Worm (Caenorhabditis elegans) whole organism, late embryonic: ENCODE measurements around the gene F54D5.5.

Experiments
- C08G9.2 ChIP-seq: sonication (generic microtip); optimal IDR thresholded peaks from 2 replicates; lab custom pipeline; 2016; ENCODE audit warnings: mild to moderate bottlenecking, missing genetic modification characterization, moderate library complexity, missing compliant biosample characterization
- C38D4.7 ChIP-seq: fragments of 200-800 bp; sonication (Bioruptor generic); optimal IDR thresholded peaks from 2 replicates; lab custom pipeline; 2018; ENCODE audit warnings: mild to moderate bottlenecking, missing genetic modification characterization, moderate library complexity, missing compliant biosample characterization
- F13H6.1 ChIP-seq: sonication (generic microtip); optimal IDR thresholded peaks from 2 replicates; lab custom pipeline; 2016; ENCODE audit warnings: missing genetic modification characterization, missing compliant biosample characterization
- T23F11.4 ChIP-seq: fragments of 200-800 bp; sonication (Bioruptor generic); optimal IDR thresholded peaks from 2 replicates; lab custom pipeline; 2018; ENCODE audit warnings: mild to moderate bottlenecking, missing genetic modification characterization, missing compliant biosample characterization
- Y22D7AL.16 ChIP-seq: sonication (generic microtip); optimal IDR thresholded peaks from 2 replicates; lab custom pipeline; 2016; ENCODE audit warnings: missing genetic modification characterization, missing compliant biosample characterization
- ahr-1 ChIP-seq: sonication (generic microtip); optimal IDR thresholded peaks from 2 replicates; lab custom pipeline; 2016; ENCODE audit warnings: missing genetic modification characterization, missing compliant biosample characterization
- ceh-14 ChIP-seq: sonication (generic microtip); optimal IDR thresholded peaks from 2 replicates; lab custom pipeline; 2016; ENCODE audit warnings: missing genotype, missing genetic modification characterization, missing compliant biosample characterization
- ceh-18 ChIP-seq: sonication (generic microtip); optimal IDR thresholded peaks from 2 replicates; lab custom pipeline; 2016; ENCODE audit warnings: missing genetic modification characterization, missing compliant biosample characterization
- ceh-2 ChIP-seq: sonication (generic microtip); optimal IDR thresholded peaks from 2 replicates; lab custom pipeline; 2016; ENCODE audit warnings: missing genotype, missing genetic modification characterization, missing compliant biosample characterization
- ceh-30 ChIP-seq: fragments of 150-350 bp; optimal IDR thresholded peaks from 2 replicates; lab custom pipeline; 2014; ENCODE audit warnings: missing biosample characterization, missing genetic modification characterization
- ceh-31 ChIP-seq: sonication (generic microtip); optimal IDR thresholded peaks from 2 replicates; lab custom pipeline; 2016; ENCODE audit warnings: missing genetic modification characterization, missing compliant biosample characterization
- ceh-48 ChIP-seq: sonication (generic microtip); optimal IDR thresholded peaks from 2 replicates; lab custom pipeline; 2016; ENCODE audit warnings: missing genetic modification characterization, inconsistent platforms, missing compliant biosample characterization
- ceh-6 ChIP-seq: fragments of 200-800 bp; sonication (Bioruptor generic); optimal IDR thresholded peaks from 2 replicates; lab custom pipeline; 2018; ENCODE audit warnings: mild to moderate bottlenecking, missing genetic modification characterization, missing compliant biosample characterization
- ceh-9 ChIP-seq: sonication (generic microtip); optimal IDR thresholded peaks from 2 replicates; lab custom pipeline; 2016; ENCODE audit warnings: mild to moderate bottlenecking, missing genetic modification characterization, inconsistent platforms, missing compliant biosample characterization
- dve-1 ChIP-seq: sonication (generic microtip); optimal IDR thresholded peaks from 2 replicates; lab custom pipeline; 2017; ENCODE audit warnings: antibody characterized with exemption, mild to moderate bottlenecking, missing genetic modification characterization, missing compliant biosample characterization
- elt-2 ChIP-seq: sonication (generic microtip); optimal IDR thresholded peaks from 2 replicates; lab custom pipeline; 2016; ENCODE audit warnings: missing genetic modification reagents, missing genetic modification characterization, missing compliant biosample characterization
- elt-4 ChIP-seq: sonication (generic microtip); optimal IDR thresholded peaks from 2 replicates; lab custom pipeline; 2016; ENCODE audit warnings: missing genetic modification characterization, missing compliant biosample characterization
- fax-1 ChIP-seq: sonication (generic microtip); optimal IDR thresholded peaks from 2 replicates; lab custom pipeline; 2016; ENCODE audit warnings: missing genotype, missing genetic modification characterization, missing compliant biosample characterization
- fkh-10 ChIP-seq: fragments of 150-350 bp; optimal IDR thresholded peaks from 2 replicates; lab custom pipeline; 2014; ENCODE audit warnings: missing biosample characterization, missing genetic modification reagents, missing genetic modification characterization
- fkh-6 ChIP-seq: sonication (generic microtip); optimal IDR thresholded peaks from 2 replicates; lab custom pipeline; 2016; ENCODE audit warnings: missing genetic modification characterization, missing compliant biosample characterization
- hlh-15 ChIP-seq: sonication (generic microtip); optimal IDR thresholded peaks from 2 replicates; lab custom pipeline; 2016; ENCODE audit warnings: missing genetic modification characterization, missing compliant biosample characterization
- hlh-30 ChIP-seq: sonication (generic microtip); optimal IDR thresholded peaks from 2 replicates; lab custom pipeline; 2017; ENCODE audit warnings: antibody characterized with exemption, missing genetic modification characterization, missing compliant biosample characterization; ENCODE audit not compliant: insufficient read depth
- hlh-8 ChIP-seq: sonication (generic microtip); optimal IDR thresholded peaks from 2 replicates; lab custom pipeline; 2016; ENCODE audit warnings: missing genotype, missing genetic modification characterization, missing compliant biosample characterization
- lim-6 ChIP-seq: sonication (generic microtip); optimal IDR thresholded peaks from 2 replicates; lab custom pipeline; 2016; ENCODE audit warnings: missing genetic modification characterization, missing compliant biosample characterization
- lin-11 ChIP-seq: fragments of 200-800 bp; sonication (Bioruptor generic); optimal IDR thresholded peaks from 2 replicates; lab custom pipeline; 2018; ENCODE audit warnings: mild to moderate bottlenecking, missing genetic modification characterization, missing compliant biosample characterization
- mec-3 ChIP-seq: sonication (generic microtip); optimal IDR thresholded peaks from 2 replicates; lab custom pipeline; 2016; ENCODE audit warnings: borderline replicate concordance, missing genetic modification characterization, missing compliant biosample characterization
- nfya-1 ChIP-seq: sonication (generic microtip); optimal IDR thresholded peaks from 2 replicates; lab custom pipeline; 2017; ENCODE audit warnings: missing genetic modification characterization, mild to moderate bottlenecking, missing compliant biosample characterization, antibody characterized with exemption, moderate library complexity
- pat-9 ChIP-seq: fragments of 200-800 bp; sonication (Bioruptor generic); optimal IDR thresholded peaks from 2 replicates; lab custom pipeline; 2018; ENCODE audit warnings: mild to moderate bottlenecking, missing genetic modification characterization, moderate library complexity, missing compliant biosample characterization
- sox-2 ChIP-seq: fragments of 200-800 bp; sonication (Bioruptor generic); IDR thresholded peaks from 2 replicates; pipeline ENCODE4 v1.3.6; 2022; ENCODE audit warnings: missing genetic modification reagents, missing genetic modification characterization, missing compliant biosample characterization
- syd-9 ChIP-seq: sonication (generic microtip); optimal IDR thresholded peaks from 2 replicates; lab custom pipeline; 2016; ENCODE audit warnings: mild to moderate bottlenecking, missing genetic modification characterization, moderate library complexity, missing compliant biosample characterization
- tbx-2 ChIP-seq: sonication (generic microtip); optimal IDR thresholded peaks from 2 replicates; lab custom pipeline; 2016; ENCODE audit warnings: missing genetic modification characterization, missing compliant biosample characterization
- unc-3 ChIP-seq, 2 experiments: fragments of 200-800 bp in 1 of 2; sonication (Bioruptor generic) in 1 of 2; sonication (generic microtip) in 1 of 2; conservative IDR thresholded peaks in 1 of 2; optimal IDR thresholded peaks in 1 of 2; 2 replicates each; pipeline versions ENCODE4 v1.3.6 to Lab custom; 2016 to 2022; ENCODE audit warnings: missing compliant biosample characterization in 2 of 2, missing genetic modification characterization in 2 of 2, missing genetic modification reagents in 1 of 2
- unc-55 ChIP-seq: sonication (generic microtip); optimal IDR thresholded peaks from 2 replicates; lab custom pipeline; 2017; ENCODE audit warnings: missing biosample characterization, missing genetic modification reagents, missing genetic modification characterization
- unc-86 ChIP-seq: sonication (generic microtip); optimal IDR thresholded peaks from 2 replicates; lab custom pipeline; 2016; ENCODE audit warnings: missing genetic modification characterization, missing compliant biosample characterization
- ztf-16 ChIP-seq: sonication (generic microtip); optimal IDR thresholded peaks from 2 replicates; lab custom pipeline; 2017; ENCODE audit warnings: missing genetic modification characterization, missing compliant biosample characterization

The F54D5.5 gene

ce11 chrII:11600711-11601110 is 33.9 kb upstream of the F54D5.5 start, which contains the start of gene F07A11.4:
TSS of gene F07A11.4 (plus strand) at chrII:11601011.
- TF ChIP-seq T23F11.4 (GFP tag; lab: Kevin White, UChicago) (no peak), unc-86 (no peak), fkh-6 (tag; lab: Kevin White, UChicago) (no peak), C08G9.2 (tag; lab: Kevin White, UChicago) (no peak), Y22D7AL.16 (tag; lab: Kevin White, UChicago) (no peak), ceh-30 (tag; lab: Kevin White, UChicago) (no peak), F13H6.1 (tag; lab: Kevin White, UChicago) (no peak), sox-2 (GFP tag; lab: Robert Waterston, UW) (no peak), ztf-16 (tag; lab: Kevin White, UChicago) (no peak), ceh-14 (tag; lab: Kevin White, UChicago) (no peak), lin-11 (tag; lab: Kevin White, UChicago) (no peak), lim-6 (tag; lab: Kevin White, UChicago) (no peak), unc-55 (GFP tag; lab: Kevin White, UChicago) (no peak), elt-4 (tag; lab: Kevin White, UChicago) (no peak), syd-9 (tag; lab: Kevin White, UChicago) (no peak), C38D4.7 (GFP tag; lab: Kevin White, UChicago) (no peak), mec-3 (no peak), hlh-15 (tag; lab: Kevin White, UChicago) (no peak)

- TF ChIP-seq elt-2 (tag; lab: Kevin White, UChicago), result peak; percentile 3
- TF ChIP-seq ceh-2 (tag; lab: Kevin White, UChicago), result no peak
- TF ChIP-seq pat-9 (tag; lab: Kevin White, UChicago), result no peak
- TF ChIP-seq unc-86, result no peak
Measured at ce11 chrII:11599751-11600150, 32.9 kb upstream of the F54D5.5 start, which contains the start of gene npp-5. TSS of gene npp-5 (minus strand) at chrII:11599809.

DNA sequence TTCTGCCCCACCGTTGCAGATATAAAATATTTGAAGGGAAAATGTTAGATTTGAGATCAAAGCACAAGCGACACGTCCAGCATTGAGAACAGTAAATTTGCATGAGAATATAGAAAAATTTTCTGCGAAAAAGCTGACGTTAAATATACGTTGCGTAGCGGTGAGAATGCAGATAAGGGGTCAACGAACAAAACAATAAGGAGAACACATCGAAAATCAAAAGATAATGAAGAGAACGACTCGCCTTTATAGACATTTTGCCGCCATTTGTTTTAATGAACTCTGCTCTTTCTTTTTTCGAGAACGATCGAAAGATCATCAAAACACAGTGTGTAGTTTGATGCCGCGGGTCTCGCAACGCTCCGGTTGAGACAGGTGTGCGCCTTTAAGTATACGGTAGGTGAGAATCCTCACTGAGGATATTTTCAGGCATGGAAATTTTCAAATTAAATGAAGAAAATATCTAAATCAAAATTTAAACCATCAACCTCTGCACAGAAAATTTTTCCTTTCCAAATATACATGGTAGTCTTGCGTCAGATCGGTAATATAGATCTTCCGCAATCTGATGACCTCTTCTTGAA is 29.4 kb upstream of the F54D5.5 start:
- TF ChIP-seq ceh-6 (GFP tag; lab: Kevin White, UChicago) (no peak), lim-6 (tag; lab: Kevin White, UChicago) (no peak), ceh-48 (tag; lab: Kevin White, UChicago) (no peak), elt-2 (tag; lab: Kevin White, UChicago) (peak; percentile 49)

- no peak for TF ChIP-seq fkh-10
- TF ChIP-seq hlh-8 (tag; lab: Kevin White, UChicago), result no peak
- TF ChIP-seq lim-6 (tag; lab: Kevin White, UChicago), result no peak
- TF ChIP-seq tbx-2 (tag; lab: Kevin White, UChicago), result peak; percentile 33
- TF ChIP-seq ceh-31 (tag; lab: Kevin White, UChicago), result peak; percentile 14
- TF ChIP-seq ztf-16 (tag; lab: Kevin White, UChicago), result no peak
- TF ChIP-seq nfya-1, result peak; percentile 15
- peak; percentile 16 for TF ChIP-seq hlh-30 (tag; lab: Kevin White, UChicago)
Measured at ce11 chrII:11595368-11595996, 28.7 kb upstream of the F54D5.5 start, which contains the start of gene gfat-1. TSS of gene gfat-1 (minus strand) at chrII:11595418.

DNA sequence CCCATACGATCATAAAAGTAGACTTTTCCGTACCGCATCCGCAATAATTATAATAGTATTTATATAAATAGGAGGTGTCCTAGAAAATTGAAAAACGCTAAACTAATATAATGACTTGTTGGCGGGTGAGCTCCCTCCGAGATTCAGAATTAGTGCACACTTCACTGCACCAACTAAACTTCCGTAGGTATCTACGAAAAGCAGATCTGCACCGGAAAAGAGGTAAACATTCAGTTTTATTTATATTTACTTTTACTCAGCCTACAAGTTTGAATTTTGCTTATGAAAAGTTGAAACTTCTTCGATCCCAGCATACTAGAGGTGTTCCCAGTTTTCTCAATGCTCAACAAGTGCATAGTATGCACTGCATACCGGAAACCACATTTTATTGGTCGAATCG is 25.2 kb upstream of the F54D5.5 start, which contains the start of gene F07A11.1:
F07A11.1 (minus strand) TSS at position 101 of the 400 bp plus-strand sequence.
- TF ChIP-seq fkh-6 (tag; lab: Kevin White, UChicago) (no peak), pat-9 (tag; lab: Kevin White, UChicago) (no peak), ceh-9 (tag; lab: Kevin White, UChicago) (no peak), ahr-1 (no peak), fkh-10 (no peak), ceh-2 (tag; lab: Kevin White, UChicago) (no peak), C38D4.7 (GFP tag; lab: Kevin White, UChicago) (no peak), hlh-8 (tag; lab: Kevin White, UChicago) (no peak), sox-2 (GFP tag; lab: Robert Waterston, UW) (no peak), dve-1 (tag; lab: Kevin White, UChicago) (no peak), ceh-18 (tag; lab: Kevin White, UChicago) (no peak), unc-3 (GFP tag; conservative IDR thresholded peaks at IDR 0.05; lab: Robert Waterston, UW) (no peak), unc-3 (tag; optimal IDR thresholded peaks at IDR 0.05; lab: Kevin White, UChicago) (no peak), fax-1 (no peak)
